Fruit fly (Drosophila melanogaster) Kc167 (cell line): ENCODE measurements around the gene Dtd.

ENCODE experiments used
- insv ChIP-seq: fragments of >200 bp; optimal IDR thresholded peaks from 3 replicates; lab custom pipeline; 2018; ENCODE audit warnings: missing external identifiers
- psq ChIP-seq: fragments of >200 bp; optimal IDR thresholded peaks from 2 replicates; lab custom pipeline; 2017; ENCODE audit warnings: missing external identifiers

- TF ChIP-seq insv (lab: Kevin White, UChicago) (no peak), psq (lab: Kevin White, UChicago) (no peak)
Measured at dm6 chr3R:11430307-11430706, 446 bp downstream of the Dtd start.
